Worm (Caenorhabditis elegans): Measurements from ENCODE around the gene smf-3.

- no peak for TF ChIP-seq mdl-1 (tag; optimal IDR thresholded peaks at IDR 0.05)
- no peak for TF ChIP-seq lin-39 (tag; optimal IDR thresholded peaks at IDR 0.05)
- no peak for TF ChIP-seq eor-1 (tag; optimal IDR thresholded peaks at IDR 0.05)
- no peak for TF ChIP-seq nhr-77 (tag; optimal IDR thresholded peaks at IDR 0.05)
- no peak for TF ChIP-seq nhr-237 (tag; optimal IDR thresholded peaks at IDR 0.05)
- TF ChIP-seq nhr-43 (tag; optimal IDR thresholded peaks at IDR 0.05; ENCODE audit: poor library complexity, severe bottlenecking), result no peak
Measured at ce11 chrIV:2670664-2671063, 52.0 kb downstream of the smf-3 start.

All from whole organism, L3 larva.